Worm (Caenorhabditis elegans): Measurements from ENCODE around the gene H13N06.7.

The H13N06.7 gene

DNA sequence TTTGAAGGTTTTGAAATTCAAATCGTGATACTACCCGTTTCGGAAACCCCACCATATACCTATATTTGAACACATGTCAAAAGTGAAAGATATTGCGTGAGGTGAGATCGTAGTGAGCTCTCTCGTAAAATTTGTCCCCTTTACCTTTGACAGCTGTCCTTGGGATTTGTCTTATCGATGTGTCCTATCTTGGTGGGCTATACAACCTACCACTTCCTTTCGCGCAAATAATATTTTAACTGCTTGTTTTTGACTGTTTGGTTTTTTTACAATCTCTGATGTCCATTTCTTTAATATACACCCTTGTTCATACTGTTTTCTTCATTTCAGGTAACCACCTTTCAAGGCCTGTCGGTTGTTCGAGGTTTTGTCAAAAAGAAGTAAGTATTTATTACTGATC, 6.8 kb downstream of the H13N06.7 start, which contains the start of gene eat-20:
eat-20 (plus strand) TSS at position 331 of the 400 bp plus-strand sequence.
- TF ChIP-seq drap-1 (GFP tag; optimal IDR thresholded peaks at IDR 0.05) (no peak), M03D4.4 (tag; optimal IDR thresholded peaks at IDR 0.05) (no peak), nhr-28 (tag; optimal IDR thresholded peaks at IDR 0.05) (no peak), lin-13 (tag; optimal IDR thresholded peaks at IDR 0.05) (no peak), lsy-2 (tag; optimal IDR thresholded peaks at IDR 0.05) (no peak), mab-5 (tag; optimal IDR thresholded peaks at IDR 0.05) (no peak), unc-62 (GFP tag; optimal IDR thresholded peaks at IDR 0.05) (no peak), flh-1 (GFP tag; optimal IDR thresholded peaks at IDR 0.05) (no peak)

- TF ChIP-seq nhr-2 (tag; optimal IDR thresholded peaks at IDR 0.05) = no peak
- no peak for TF ChIP-seq elt-1 (tag; optimal IDR thresholded peaks at IDR 0.05; ENCODE audit: borderline replicate concordance, insufficient read depth)
- TF ChIP-seq lin-13 (tag; optimal IDR thresholded peaks at IDR 0.05) = no peak
- TF ChIP-seq hlh-1 (tag; optimal IDR thresholded peaks at IDR 0.05) = no peak
- TF ChIP-seq cnd-1 (tag; optimal IDR thresholded peaks at IDR 0.05) = no peak
- no peak for TF ChIP-seq nhr-237 (tag; optimal IDR thresholded peaks at IDR 0.05)
- TF ChIP-seq ceh-39 (tag; optimal IDR thresholded peaks at IDR 0.05) = no peak
- TF ChIP-seq ceh-43 (GFP tag; optimal IDR thresholded peaks at IDR 0.05) = no peak
- no peak for TF ChIP-seq mep-1 (tag; optimal IDR thresholded peaks at IDR 0.05)
- TF ChIP-seq blmp-1 (tag; optimal IDR thresholded peaks at IDR 0.05) = no peak
- no peak for TF ChIP-seq ztf-11 (tag; optimal IDR thresholded peaks at IDR 0.05)
- TF ChIP-seq ham-2 (GFP tag; optimal IDR thresholded peaks at IDR 0.05) = no peak
- no peak for TF ChIP-seq nhr-76 (tag; optimal IDR thresholded peaks at IDR 0.05)
- no peak for TF ChIP-seq unc-120 (tag; optimal IDR thresholded peaks at IDR 0.05; ENCODE audit: poor library complexity, severe bottlenecking)
- TF ChIP-seq tbx-8 (GFP tag; optimal IDR thresholded peaks at IDR 0.05) = no peak
- TF ChIP-seq sptf-1 (tag; optimal IDR thresholded peaks at IDR 0.05) = no peak
- no peak for TF ChIP-seq nhr-28 (tag; optimal IDR thresholded peaks at IDR 0.05)
- TF ChIP-seq unc-39 (tag; optimal IDR thresholded peaks at IDR 0.05) = no peak
- TF ChIP-seq zip-8 (tag; optimal IDR thresholded peaks at IDR 0.05) = no peak
- TF ChIP-seq M03D4.4 (tag; optimal IDR thresholded peaks at IDR 0.05) = no peak
These were observed 11.6 kb downstream of the H13N06.7 start for ce11 chrX:15514547-15514946.

ce11 chrX:15515798-15516197, 12.9 kb downstream of the H13N06.7 start:
- TF ChIP-seq zip-8 (tag; optimal IDR thresholded peaks at IDR 0.05) (no peak), unc-120 (tag; optimal IDR thresholded peaks at IDR 0.05; ENCODE audit: poor library complexity, severe bottlenecking) (peak; percentile 21), mep-1 (tag; optimal IDR thresholded peaks at IDR 0.05) (no peak), sem-2 (GFP tag; optimal IDR thresholded peaks at IDR 0.05) (peak; percentile 18), M03D4.4 (tag; optimal IDR thresholded peaks at IDR 0.05) (peak; percentile 51), unc-39 (tag; optimal IDR thresholded peaks at IDR 0.05) (no peak), nhr-2 (tag; optimal IDR thresholded peaks at IDR 0.05) (no peak), lsy-2 (tag; optimal IDR thresholded peaks at IDR 0.05) (no peak), sptf-1 (tag; optimal IDR thresholded peaks at IDR 0.05) (peak; percentile 41)

ce11 chrX:15528472-15528871, 25.5 kb downstream of the H13N06.7 start:
- TF ChIP-seq ceh-83 (GFP tag; optimal IDR thresholded peaks at IDR 0.05) = no peak
- no peak for TF ChIP-seq sem-2 (GFP tag; optimal IDR thresholded peaks at IDR 0.05)
- TF ChIP-seq tbx-8 (GFP tag; optimal IDR thresholded peaks at IDR 0.05) = no peak
- no peak for TF ChIP-seq mls-2 (tag; optimal IDR thresholded peaks at IDR 0.05)
- no peak for TF ChIP-seq nhr-237 (tag; optimal IDR thresholded peaks at IDR 0.05)

ce11 chrX:15533260-15533659, 30.3 kb downstream of the H13N06.7 start:
- TF ChIP-seq ces-1 (GFP tag; optimal IDR thresholded peaks at IDR 0.05) (peak; percentile 65), bed-3 (GFP tag; optimal IDR thresholded peaks at IDR 0.05) (no peak)

- TF ChIP-seq drap-1 (GFP tag; optimal IDR thresholded peaks at IDR 0.05) = peak; percentile 11
- TF ChIP-seq lin-13 (tag; optimal IDR thresholded peaks at IDR 0.05) = no peak
- peak; percentile 64 for TF ChIP-seq unc-120 (tag; optimal IDR thresholded peaks at IDR 0.05; ENCODE audit: poor library complexity, severe bottlenecking)
- TF ChIP-seq sptf-1 (tag; optimal IDR thresholded peaks at IDR 0.05) = peak; percentile 15
- TF ChIP-seq ceh-43 (GFP tag; optimal IDR thresholded peaks at IDR 0.05) = no peak
- peak; percentile 72 for TF ChIP-seq ces-1 (GFP tag; optimal IDR thresholded peaks at IDR 0.05)
- TF ChIP-seq hlh-1 (tag; optimal IDR thresholded peaks at IDR 0.05) = peak; percentile 31
- no peak for TF ChIP-seq lsy-2 (tag; optimal IDR thresholded peaks at IDR 0.05)
These were observed 32.3 kb downstream of the H13N06.7 start for ce11 chrX:15535190-15535636.
